Worm (Caenorhabditis elegans) whole organism, L3 larva: ENCODE measurements around the gene Y75B12B.11.
A peak's percentile ranks its signal among the peaks of the same experiment; 100 is the strongest.

Source experiments
- R02D3.7 ChIP-seq: fragments of 150-350 bp; optimal IDR thresholded peaks from 2 replicates; lab custom pipeline; 2014; ENCODE audit warnings: missing biosample characterization, missing genetic modification characterization
- ZK546.5 ChIP-seq: sonication (generic microtip); optimal IDR thresholded peaks from 2 replicates; lab custom pipeline; 2017; ENCODE audit warnings: missing biosample characterization, missing genetic modification characterization
- ama-1 ChIP-seq: fragments of 150-350 bp; optimal IDR thresholded peaks from 2 replicates; lab custom pipeline; 2018
- ceh-16 ChIP-seq: sonication (generic microtip); optimal IDR thresholded peaks from 2 replicates; lab custom pipeline; 2017; ENCODE audit warnings: missing biosample characterization, missing genetic modification characterization
- ceh-28 ChIP-seq: fragments of 150-350 bp; optimal IDR thresholded peaks from 2 replicates; lab custom pipeline; 2014; ENCODE audit warnings: missing biosample characterization, missing genetic modification reagents, missing genetic modification characterization
- ceh-82 ChIP-seq: fragments of 150-350 bp; optimal IDR thresholded peaks from 2 replicates; lab custom pipeline; 2014; ENCODE audit warnings: missing biosample characterization, missing genetic modification characterization
- ceh-9 ChIP-seq: sonication (generic microtip); optimal IDR thresholded peaks from 2 replicates; lab custom pipeline; 2018; ENCODE audit warnings: missing biosample characterization, missing genetic modification characterization
- daf-12 ChIP-seq: fragments of 150-350 bp; optimal IDR thresholded peaks from 2 replicates; lab custom pipeline; 2014; ENCODE audit warnings: missing biosample characterization, missing genetic modification reagents, missing genetic modification characterization
- egl-27 ChIP-seq: sonication (generic microtip); optimal IDR thresholded peaks from 4 replicates; lab custom pipeline; 2017; ENCODE audit warnings: missing biosample characterization, missing genetic modification reagents, missing genetic modification characterization
- egl-5 ChIP-seq: fragments of 150-350 bp; optimal IDR thresholded peaks from 2 replicates; lab custom pipeline; 2017; ENCODE audit warnings: missing biosample characterization, missing genetic modification reagents, missing genetic modification characterization, inconsistent platforms
- elt-1 ChIP-seq: fragments of 150-350 bp; optimal IDR thresholded peaks from 2 replicates; lab custom pipeline; 2014; ENCODE audit warnings: missing biosample characterization, missing genetic modification characterization
- elt-2 ChIP-seq: sonication (generic microtip); optimal IDR thresholded peaks from 2 replicates; lab custom pipeline; 2016; ENCODE audit warnings: missing genetic modification reagents, mild to moderate bottlenecking, missing genetic modification characterization, missing compliant biosample characterization
- elt-3 ChIP-seq, 3 experiments: fragments of 150-350 bp in 1 of 3; sonication (generic microtip) in 2 of 3; optimal IDR thresholded peaks; 2 replicates in 2 of 3; 4 replicates in 1 of 3; lab custom pipeline; 2014 to 2017; ENCODE audit warnings: missing biosample characterization in 3 of 3, missing genetic modification characterization in 3 of 3
- eor-1 ChIP-seq, 2 experiments: fragments of 150-350 bp; optimal IDR thresholded peaks; 2 replicates each; lab custom pipeline; 2014 to 2018; ENCODE audit warnings: missing biosample characterization in 2 of 2, missing genetic modification characterization in 2 of 2
- fkh-10 ChIP-seq: sonication (generic microtip); optimal IDR thresholded peaks from 2 replicates; lab custom pipeline; 2017; ENCODE audit warnings: missing biosample characterization, missing genetic modification reagents, missing genetic modification characterization
- fkh-2 ChIP-seq: fragments of 150-350 bp; optimal IDR thresholded peaks from 2 replicates; lab custom pipeline; 2014; ENCODE audit warnings: missing biosample characterization, missing genetic modification reagents, missing genetic modification characterization
- fos-1 ChIP-seq: fragments of 150-350 bp; optimal IDR thresholded peaks from 2 replicates; lab custom pipeline; 2014; ENCODE audit warnings: missing biosample characterization, missing genetic modification characterization
- hmg-11 ChIP-seq: sonication (generic microtip); optimal IDR thresholded peaks from 2 replicates; lab custom pipeline; 2016; ENCODE audit warnings: missing genetic modification characterization, missing compliant biosample characterization
- jun-1 ChIP-seq: fragments of 150-350 bp; optimal IDR thresholded peaks from 2 replicates; lab custom pipeline; 2014; ENCODE audit warnings: missing biosample characterization, missing genetic modification reagents, missing genetic modification characterization
- lin-15B ChIP-seq: fragments of 150-350 bp; optimal IDR thresholded peaks from 2 replicates; lab custom pipeline; 2014; ENCODE audit warnings: missing biosample characterization, missing genetic modification characterization
- lin-39 ChIP-seq: fragments of 150-350 bp; optimal IDR thresholded peaks from 2 replicates; lab custom pipeline; 2018; ENCODE audit warnings: missing biosample characterization, missing genetic modification reagents, missing genetic modification characterization
- lsy-12 ChIP-seq: sonication (generic microtip); optimal IDR thresholded peaks from 2 replicates; lab custom pipeline; 2016; ENCODE audit warnings: mild to moderate bottlenecking, missing genetic modification characterization, missing compliant biosample characterization
- mdl-1 ChIP-seq: fragments of 150-350 bp; optimal IDR thresholded peaks from 2 replicates; lab custom pipeline; 2014; ENCODE audit warnings: missing biosample characterization, missing genetic modification characterization
- mml-1 ChIP-seq: fragments of 150-350 bp; sonication (generic microtip); optimal IDR thresholded peaks from 3 replicates; lab custom pipeline; 2014; ENCODE audit warnings: missing biosample characterization, missing genetic modification characterization
- nfya-1 ChIP-seq: sonication (generic microtip); optimal IDR thresholded peaks from 2 replicates; lab custom pipeline; 2017; ENCODE audit warnings: missing genetic modification characterization, mild to moderate bottlenecking, missing compliant biosample characterization, antibody characterized with exemption, moderate library complexity; ENCODE audit not compliant: insufficient read depth
- nhr-11 ChIP-seq: fragments of 150-350 bp; optimal IDR thresholded peaks from 2 replicates; lab custom pipeline; 2014; ENCODE audit warnings: missing biosample characterization, missing genetic modification characterization
- nhr-12 ChIP-seq: fragments of 150-350 bp; optimal IDR thresholded peaks from 2 replicates; lab custom pipeline; 2014; ENCODE audit warnings: missing biosample characterization, missing genetic modification characterization
- nhr-23 ChIP-seq: fragments of 150-350 bp; optimal IDR thresholded peaks from 2 replicates; lab custom pipeline; 2014; ENCODE audit warnings: missing biosample characterization, missing genetic modification reagents, missing genetic modification characterization
- nhr-237 ChIP-seq: fragments of 150-350 bp; optimal IDR thresholded peaks from 2 replicates; lab custom pipeline; 2014; ENCODE audit warnings: missing biosample characterization, missing genetic modification characterization
- nhr-25 ChIP-seq: sonication (generic microtip); optimal IDR thresholded peaks from 2 replicates; lab custom pipeline; 2017; ENCODE audit warnings: missing biosample characterization, missing genetic modification characterization
- nhr-28 ChIP-seq: fragments of 150-350 bp; optimal IDR thresholded peaks from 2 replicates; lab custom pipeline; 2014; ENCODE audit warnings: missing biosample characterization, missing genetic modification characterization
- nhr-43 ChIP-seq: sonication (generic microtip); optimal IDR thresholded peaks from 2 replicates; lab custom pipeline; 2016; ENCODE audit warnings: mild to moderate bottlenecking, missing genetic modification characterization, missing compliant biosample characterization; ENCODE audit not compliant: poor library complexity, severe bottlenecking
- nhr-67 ChIP-seq: fragments of 150-350 bp; optimal IDR thresholded peaks from 2 replicates; lab custom pipeline; 2014; ENCODE audit warnings: missing biosample characterization, missing genetic modification characterization
- nhr-77 ChIP-seq: fragments of 150-350 bp; optimal IDR thresholded peaks from 2 replicates; lab custom pipeline; 2014; ENCODE audit warnings: missing biosample characterization, missing genetic modification characterization
- pha-4 ChIP-seq: fragments of 150-350 bp; optimal IDR thresholded peaks from 2 replicates; lab custom pipeline; 2014; ENCODE audit warnings: missing biosample characterization, missing genetic modification reagents, missing genetic modification characterization
- pqm-1 ChIP-seq: fragments of 150-350 bp; optimal IDR thresholded peaks from 2 replicates; lab custom pipeline; 2017; ENCODE audit warnings: missing biosample characterization, missing genetic modification characterization, inconsistent platforms
- sea-2 ChIP-seq: fragments of 150-350 bp; sonication (generic microtip); optimal IDR thresholded peaks from 4 replicates; lab custom pipeline; 2014; ENCODE audit warnings: missing biosample characterization, missing genetic modification reagents, missing genetic modification characterization
- skn-1 ChIP-seq: fragments of 150-350 bp; optimal IDR thresholded peaks from 2 replicates; lab custom pipeline; 2014; ENCODE audit warnings: missing biosample characterization, missing genetic modification characterization
- snpc-4 ChIP-seq: fragments of 150-350 bp; optimal IDR thresholded peaks from 2 replicates; lab custom pipeline; 2014; ENCODE audit warnings: missing biosample characterization, missing genetic modification characterization
- tbx-2 ChIP-seq: sonication (generic microtip); optimal IDR thresholded peaks from 2 replicates; lab custom pipeline; 2016; ENCODE audit warnings: mild to moderate bottlenecking, missing genetic modification characterization, missing compliant biosample characterization
- unc-62 ChIP-seq: fragments of 150-350 bp; sonication (generic microtip); optimal IDR thresholded peaks from 4 replicates; lab custom pipeline; 2014; ENCODE audit warnings: missing biosample characterization, missing genetic modification reagents, missing genetic modification characterization
- zag-1 ChIP-seq: fragments of 150-350 bp; optimal IDR thresholded peaks from 2 replicates; lab custom pipeline; 2014; ENCODE audit warnings: missing biosample characterization, missing genetic modification characterization

Gene Y75B12B.11

ce11 chrV:15186259-15186927 is 4.7 kb upstream of the Y75B12B.11 start, which contains the start of gene Y75B12B.3:
Gene Y75B12B.3, minus strand, starts transcription at chrV:15186279.
- TF ChIP-seq nfya-1 (tag; lab: Kevin White, UChicago): no peak
- TF ChIP-seq ama-1: peak; percentile 86
- peak; percentile 46 for TF ChIP-seq pha-4 (tag; lab: Kevin White, UChicago)
- peak; percentile 31 for TF ChIP-seq nhr-25 (tag; lab: Kevin White, UChicago)

ce11 chrV:15187083-15188057 is 3.7 kb upstream of the Y75B12B.11 start, which contains the start of the genes cyn-7 and bath-36:
Gene cyn-7, minus strand, starts transcription at chrV:15187378.
Gene bath-36, plus strand, starts transcription at chrV:15187888.
- TF ChIP-seq nhr-67 (tag; lab: Kevin White, UChicago) (no peak), fos-1 (tag; lab: Kevin White, UChicago) (no peak), nhr-23 (tag; lab: Kevin White, UChicago) (peak; percentile 74), lin-15B (tag; lab: Kevin White, UChicago) (peak; percentile 85), jun-1 (tag; lab: Kevin White, UChicago) (peak; percentile 86), nhr-43 (tag; lab: Kevin White, UChicago) (peak; percentile 76), pqm-1 (tag; lab: Kevin White, UChicago) (peak; percentile 73), sea-2 (no peak), nfya-1 (tag; lab: Kevin White, UChicago) (peak; percentile 74), nhr-77 (peak; percentile 0), ceh-9 (no peak), egl-27 (tag; lab: Kevin White, UChicago) (peak; percentile 49), pha-4 (tag; lab: Kevin White, UChicago) (peak; percentile 97), nhr-25 (tag; lab: Kevin White, UChicago) (peak; percentile 79), egl-5 (tag; lab: Kevin White, UChicago) (peak; percentile 51), ceh-16 (tag; lab: Kevin White, UChicago) (no peak), eor-1 (tag; optimal IDR thresholded peaks at IDR 0.05; lab: Kevin White, UChicago) (no peak), nhr-11 (tag; lab: Kevin White, UChicago) (no peak), elt-2 (peak; percentile 92), ZK546.5 (tag; lab: Kevin White, UChicago) (no peak), hmg-11 (tag; lab: Kevin White, UChicago) (peak; percentile 68), fkh-10 (GFP tag; lab: Kevin White, UChicago) (no peak), snpc-4 (tag; lab: Kevin White, UChicago) (peak; percentile 59), tbx-2 (tag; lab: Kevin White, UChicago) (peak; percentile 68), nhr-237 (tag; lab: Kevin White, UChicago) (no peak), ceh-28 (tag; lab: Kevin White, UChicago) (peak; percentile 47), R02D3.7 (tag; lab: Kevin White, UChicago) (peak; percentile 7), lsy-12 (peak; percentile 69), daf-12 (tag; lab: Kevin White, UChicago) (no peak)

ce11 chrV:15189567-15189966 is 1.5 kb upstream of the Y75B12B.11 start, which contains the start of gene cyn-3:
Gene cyn-3, plus strand, starts transcription at chrV:15189927.
- TF ChIP-seq zag-1 (tag; lab: Kevin White, UChicago): no peak
- peak; percentile 98 for TF ChIP-seq pha-4 (tag; lab: Kevin White, UChicago)
- TF ChIP-seq unc-62: no peak
- TF ChIP-seq nhr-12 (tag; lab: Kevin White, UChicago): no peak
- TF ChIP-seq eor-1 (tag; optimal IDR thresholded peaks at IDR 0.05; lab: Kevin White, UChicago): no peak
- no peak for TF ChIP-seq mdl-1 (tag; lab: Kevin White, UChicago)
- TF ChIP-seq elt-3 (tag; optimal IDR thresholded peaks at IDR 0.05; lab: Kevin White, UChicago): no peak
- peak; percentile 71 for TF ChIP-seq lin-39 (tag; lab: Kevin White, UChicago)
- TF ChIP-seq nhr-11 (tag; lab: Kevin White, UChicago): no peak
- TF ChIP-seq R02D3.7 (tag; lab: Kevin White, UChicago): peak; percentile 77
- TF ChIP-seq skn-1 (tag; lab: Kevin White, UChicago): peak; percentile 91
- TF ChIP-seq fkh-2 (tag; lab: Kevin White, UChicago): no peak
- TF ChIP-seq nhr-67 (tag; lab: Kevin White, UChicago): no peak
- no peak for TF ChIP-seq mml-1 (tag; lab: Kevin White, UChicago)
- peak; percentile 80 for TF ChIP-seq nhr-43 (tag; lab: Kevin White, UChicago)
- TF ChIP-seq daf-12 (tag; lab: Kevin White, UChicago): no peak
- no peak for TF ChIP-seq nhr-237 (tag; lab: Kevin White, UChicago)
- TF ChIP-seq nhr-77: no peak
- peak; percentile 63 for TF ChIP-seq lsy-12
- TF ChIP-seq nhr-25 (tag; lab: Kevin White, UChicago): peak; percentile 86
- TF ChIP-seq nhr-23 (tag; lab: Kevin White, UChicago): peak; percentile 97
- peak; percentile 55 for TF ChIP-seq elt-2
- no peak for TF ChIP-seq sea-2
- TF ChIP-seq ceh-82 (tag; lab: Kevin White, UChicago): no peak
- TF ChIP-seq elt-1 (tag; lab: Kevin White, UChicago): peak; percentile 58
- peak; percentile 70 for TF ChIP-seq egl-5 (tag; lab: Kevin White, UChicago)
- TF ChIP-seq ceh-16 (tag; lab: Kevin White, UChicago): no peak
- TF ChIP-seq nhr-28 (tag; lab: Kevin White, UChicago): no peak
- TF ChIP-seq ceh-9: no peak
- TF ChIP-seq snpc-4 (tag; lab: Kevin White, UChicago): peak; percentile 86
- peak; percentile 58 for TF ChIP-seq pqm-1 (tag; lab: Kevin White, UChicago)
- no peak for TF ChIP-seq fos-1 (tag; lab: Kevin White, UChicago)
